Worm (Caenorhabditis elegans): ENCODE measurements around the gene clec-126.
"Not testable (repeated sequence)": the region's sequence is repeated elsewhere in the genome, so short reads cannot be mapped to it uniquely, and the experiment has no call there.

Gene clec-126

DNA sequence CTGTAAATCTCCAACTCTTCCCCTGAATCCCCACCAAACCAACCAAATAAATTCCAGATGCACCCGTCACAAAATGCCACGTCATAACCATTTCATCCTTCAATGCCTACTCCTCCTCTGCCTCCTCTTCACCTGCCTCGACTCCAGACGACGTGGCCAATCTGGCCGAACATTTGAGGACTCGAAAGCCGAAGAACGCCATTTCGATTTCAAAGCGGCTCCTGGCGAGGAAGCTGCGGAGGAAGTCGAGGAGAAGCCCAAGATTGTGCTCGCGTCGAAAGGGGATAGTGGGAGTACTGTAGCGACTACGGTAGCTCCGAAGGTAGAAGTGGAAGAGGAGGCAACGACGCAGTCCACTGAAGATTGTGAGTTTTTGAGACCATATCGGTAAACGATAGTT lies 38.1 kb downstream of the clec-126 start, which contains the start of gene lgc-45:
Gene lgc-45, plus strand, starts transcription at position 56 of the 400 bp plus-strand sequence.
- TF ChIP-seq set-16 (GFP tag; IDR thresholded peaks at IDR 0.05) (peak; percentile 53), dmd-6 (GFP tag; IDR thresholded peaks at IDR 0.05) (no peak), unc-62 (GFP tag; optimal IDR thresholded peaks at IDR 0.05 in 1 of 2) (peak in 1 of 2 experiments; percentile 52), unc-62 (tag; optimal IDR thresholded peaks at IDR 0.05) (no peak)

DNA sequence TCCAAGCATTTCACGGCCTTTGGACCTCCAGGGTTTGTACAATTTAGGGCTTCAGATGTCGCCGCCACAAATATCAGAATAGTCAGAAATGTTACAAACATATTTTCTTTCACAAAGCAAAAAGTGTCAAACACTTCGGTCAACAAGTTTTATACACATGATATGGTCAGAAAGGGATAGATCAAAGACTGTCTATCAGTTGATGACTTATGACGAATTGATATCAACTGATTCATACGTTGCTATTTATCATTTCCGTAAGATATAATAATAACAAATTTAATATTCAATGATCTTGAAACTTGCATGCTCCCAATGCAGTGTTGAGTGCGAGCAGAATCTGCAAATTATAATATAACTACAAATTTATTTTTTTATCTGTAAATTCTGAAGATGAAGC lies 41.3 kb downstream of the clec-126 start, which contains the start of gene W10G11.1:
Gene W10G11.1, minus strand, starts transcription at position 101 of the 400 bp plus-strand sequence.
- no peak for TF ChIP-seq ama-1 (optimal IDR thresholded peaks at IDR 0.05)
- no peak for TF ChIP-seq attf-4 (tag; optimal IDR thresholded peaks at IDR 0.05)

DNA sequence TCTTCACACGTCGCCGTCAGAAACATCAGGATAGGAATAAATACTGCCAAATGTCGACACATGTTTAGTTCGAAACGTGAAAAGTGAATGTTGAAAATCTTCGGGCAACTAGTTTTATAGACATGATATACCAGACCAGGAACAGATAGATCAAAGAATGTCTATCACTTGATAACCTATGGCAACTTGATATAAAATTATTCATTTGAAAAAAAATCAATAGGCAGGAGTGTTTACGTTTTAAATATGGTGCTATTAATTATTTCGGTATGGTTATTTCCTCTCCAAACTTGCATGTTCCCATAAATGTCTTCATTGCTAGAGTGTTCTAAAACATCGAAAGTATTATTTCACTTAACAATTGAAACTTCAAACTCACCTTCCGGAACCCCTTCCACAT lies 42.3 kb downstream of the clec-126 start, which contains the start of gene W10G11.2:
Gene W10G11.2, minus strand, starts transcription at position 101 of the 400 bp plus-strand sequence.
- TF ChIP-seq Y105C5A.15 (GFP tag; IDR thresholded peaks at IDR 0.05) (no peak), nhr-28 (tag; optimal IDR thresholded peaks at IDR 0.05) (no peak), attf-4 (tag; optimal IDR thresholded peaks at IDR 0.05) (no peak), ZK337.2 (GFP tag; IDR thresholded peaks at IDR 0.05) (no peak)

DNA sequence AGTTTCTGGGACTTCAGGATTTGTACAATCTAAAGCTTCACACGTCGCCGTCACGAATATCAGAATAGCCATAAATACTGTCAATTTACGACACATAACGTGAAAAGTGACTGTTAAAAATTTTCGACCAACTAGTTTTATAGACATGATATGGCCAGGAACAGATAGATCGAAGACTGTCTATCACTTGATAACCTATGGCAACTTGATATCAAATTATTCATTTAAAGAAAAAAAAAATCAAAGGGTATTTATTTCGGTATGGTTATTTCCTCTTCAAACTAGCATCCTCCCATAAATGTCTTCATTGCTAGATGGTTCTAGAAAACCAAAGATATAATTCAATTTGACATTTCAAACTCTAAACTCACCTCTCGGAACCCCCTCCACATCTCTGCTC lies 43.1 kb downstream of the clec-126 start, which contains the start of gene W10G11.3:
Gene W10G11.3, minus strand, starts transcription at position 101 of the 400 bp plus-strand sequence.
- TF ChIP-seq Y105C5A.15 (GFP tag; IDR thresholded peaks at IDR 0.05): no peak
- TF ChIP-seq lin-1 (GFP tag; IDR thresholded peaks at IDR 0.05): no peak
- TF ChIP-seq ZK546.5 (tag; optimal IDR thresholded peaks at IDR 0.05): no peak
- TF ChIP-seq lin-39 (tag; optimal IDR thresholded peaks at IDR 0.05): no peak
- no peak for TF ChIP-seq nhr-25 (tag; optimal IDR thresholded peaks at IDR 0.05; ENCODE audit: borderline replicate concordance, insufficient read depth)
- no peak for TF ChIP-seq R02D3.7 (tag; optimal IDR thresholded peaks at IDR 0.05)
- no peak for TF ChIP-seq F26F4.8 (GFP tag; conservative IDR thresholded peaks at IDR 0.05)
- no peak for TF ChIP-seq tag-97 (GFP tag; IDR thresholded peaks at IDR 0.05)
- no peak for TF ChIP-seq zag-1 (tag; optimal IDR thresholded peaks at IDR 0.05)
- TF ChIP-seq egl-43 (GFP tag; IDR thresholded peaks at IDR 0.05): no peak
- no peak for TF ChIP-seq madf-9 (GFP tag; conservative IDR thresholded peaks at IDR 0.05)
- no peak for TF ChIP-seq arid-1 (GFP tag; conservative IDR thresholded peaks at IDR 0.05)
- no peak for TF ChIP-seq vab-7 (GFP tag; IDR thresholded peaks at IDR 0.05)

DNA sequence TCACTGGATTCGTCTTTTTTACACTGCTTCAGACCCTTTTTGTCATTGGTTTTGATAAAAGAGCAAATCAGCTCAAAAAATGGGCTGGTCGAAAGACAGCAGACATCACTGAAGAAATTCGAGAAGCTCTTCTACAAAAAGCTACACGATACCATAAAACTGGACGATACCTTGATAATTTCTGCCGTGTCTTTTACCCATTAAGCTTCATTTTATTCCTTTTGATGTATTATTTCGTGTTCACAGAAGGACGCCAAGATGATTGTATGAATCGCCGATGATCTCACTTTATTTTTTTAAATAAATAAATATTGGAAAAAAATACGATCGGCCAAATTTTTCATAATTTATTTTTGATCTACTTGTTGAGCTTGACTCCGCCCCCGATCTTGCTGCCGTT lies 47.8 kb downstream of the clec-126 start:
- TF ChIP-seq unc-62 (GFP tag; optimal IDR thresholded peaks at IDR 0.05 in 1 of 2) (peak in 1 of 2 experiments; percentile 91), unc-62 (tag; optimal IDR thresholded peaks at IDR 0.05) (no peak), mdt-29 (GFP tag; IDR thresholded peaks at IDR 0.05) (no peak), nhr-10 (tag; optimal IDR thresholded peaks at IDR 0.05) (no peak), lim-7 (GFP tag; IDR thresholded peaks at IDR 0.05) (no peak)

DNA sequence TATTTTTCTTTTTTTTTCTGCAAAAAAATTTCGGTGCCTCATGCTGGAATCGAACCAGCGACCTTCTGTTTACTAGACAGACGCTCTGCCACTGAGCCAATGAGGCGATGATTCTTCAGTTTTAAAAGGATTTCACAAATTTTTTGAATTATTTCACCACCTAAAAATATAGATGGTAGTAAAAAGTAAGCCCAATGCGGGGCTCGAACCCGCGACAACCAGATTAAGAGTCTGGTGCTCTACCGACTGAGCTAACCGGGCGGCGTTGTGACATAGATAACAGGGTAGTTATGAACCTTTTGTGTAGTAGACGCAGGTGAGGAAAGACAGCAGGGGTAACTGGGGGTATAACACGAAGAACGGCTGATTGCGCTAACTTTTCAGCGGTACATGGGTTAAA lies 48.3 kb downstream of the clec-126 start:
- peak; percentile 72; the same call in 1 of the 2 replicates for TF ChIP-seq ctbp-1 (GFP tag; IDR thresholded peaks at IDR 0.05)
- TF ChIP-seq F26F4.8 (GFP tag; conservative IDR thresholded peaks at IDR 0.05): peak; percentile 74
- TF ChIP-seq egl-43 (GFP tag; IDR thresholded peaks at IDR 0.05): peak; percentile 94
- TF ChIP-seq dmd-8 (GFP tag; IDR thresholded peaks at IDR 0.05): peak; percentile 88
- TF ChIP-seq lin-13 (GFP tag; optimal IDR thresholded peaks at IDR 0.05): peak; percentile 55
- peak; percentile 29 to 86 for TF ChIP-seq daf-16 (GFP tag; optimal IDR thresholded peaks at IDR 0.05)
- peak; percentile 77 for TF ChIP-seq daf-16 (tag; optimal IDR thresholded peaks at IDR 0.05)
- TF ChIP-seq mdt-29 (GFP tag; IDR thresholded peaks at IDR 0.05): peak; percentile 77
- TF ChIP-seq unc-62 (GFP tag; optimal IDR thresholded peaks at IDR 0.05 in 1 of 2): peak in 1 of 2 experiments; percentile 66
- not testable (repeated sequence) for TF ChIP-seq unc-62 (tag; optimal IDR thresholded peaks at IDR 0.05)
- peak; percentile 20 to 83; a peak in 2 of 4 replicates for TF ChIP-seq madf-5 (GFP tag; IDR thresholded peaks at IDR 0.05)
- peak; percentile 67 for TF ChIP-seq T26A8.4 (GFP tag; IDR thresholded peaks at IDR 0.05)
- peak; percentile 4 for TF ChIP-seq nhr-77 (tag; optimal IDR thresholded peaks at IDR 0.05)
- peak; percentile 84 for TF ChIP-seq vab-7 (GFP tag; IDR thresholded peaks at IDR 0.05)
- peak; percentile 67; the same call in 1 of the 2 replicates for TF ChIP-seq Y48G9A.11 (GFP tag; IDR thresholded peaks at IDR 0.05)
- TF ChIP-seq mxl-3 (GFP tag; optimal IDR thresholded peaks at IDR 0.05): peak; percentile 16
- 0 out of 2 replicates have a peak, but pooled peaks have one; percentile 69 for TF ChIP-seq F44E2.7 (GFP tag; IDR thresholded peaks at IDR 0.05)
- TF ChIP-seq tra-1 (GFP tag; IDR thresholded peaks at IDR 0.05): peak; percentile 54; the same call in 1 of the 2 replicates
- TF ChIP-seq nhr-41 (GFP tag; IDR thresholded peaks at IDR 0.05): peak; percentile 59; the same call in 1 of the 2 replicates
- peak; percentile 73; the same call in 1 of the 2 replicates for TF ChIP-seq saeg-2 (GFP tag; IDR thresholded peaks at IDR 0.05)
- TF ChIP-seq nhr-48 (tag; optimal IDR thresholded peaks at IDR 0.05): peak; percentile 55
- 0 out of 2 replicates have a peak, but pooled peaks have one; percentile 43 for TF ChIP-seq lin-1 (GFP tag; IDR thresholded peaks at IDR 0.05)
- peak; percentile 56; the same call in 1 of the 2 replicates for TF ChIP-seq dmd-9 (GFP tag; IDR thresholded peaks at IDR 0.05)
- TF ChIP-seq arid-1 (GFP tag; conservative IDR thresholded peaks at IDR 0.05): peak; percentile 79

All from whole organism, L4 larva.